Worm (Caenorhabditis elegans) whole organism, mixed stage, embryonic: Measurements from ENCODE around the gene nlp-48.

Source experiments
- M03D4.4 ChIP-seq: sonication (generic microtip); optimal IDR thresholded peaks from 2 replicates; lab custom pipeline; 2017; ENCODE audit warnings: mild to moderate bottlenecking, missing genetic modification characterization, missing compliant biosample characterization
- bed-3 ChIP-seq: fragments of 200-800 bp; sonication (Bioruptor generic); optimal IDR thresholded peaks from 3 replicates; lab custom pipeline; 2018; ENCODE audit warnings: mild to moderate bottlenecking, missing genetic modification characterization, moderate library complexity, missing compliant biosample characterization
- ceh-39 ChIP-seq: fragments of 150-350 bp; optimal IDR thresholded peaks from 2 replicates; lab custom pipeline; 2014; ENCODE audit warnings: missing biosample characterization, missing genetic modification characterization
- ceh-43 ChIP-seq: fragments of 200-800 bp; sonication (Bioruptor generic); optimal IDR thresholded peaks from 2 replicates; lab custom pipeline; 2018; ENCODE audit warnings: mild to moderate bottlenecking, missing genetic modification characterization, moderate library complexity, missing compliant biosample characterization
- ceh-83 ChIP-seq: fragments of 200-800 bp; sonication (Bioruptor generic); optimal IDR thresholded peaks from 2 replicates; lab custom pipeline; 2018; ENCODE audit warnings: mild to moderate bottlenecking, missing genetic modification characterization, missing compliant biosample characterization
- ces-1 ChIP-seq: fragments of 150-350 bp; optimal IDR thresholded peaks from 2 replicates; lab custom pipeline; 2014; ENCODE audit warnings: missing biosample characterization, missing genetic modification reagents, missing genetic modification characterization
- drap-1 ChIP-seq: fragments of 200-800 bp; sonication (Bioruptor generic); optimal IDR thresholded peaks from 3 replicates; lab custom pipeline; 2018; ENCODE audit warnings: mild to moderate bottlenecking, missing genetic modification characterization, missing compliant biosample characterization
- elt-1 ChIP-seq: sonication (generic microtip); optimal IDR thresholded peaks from 2 replicates; lab custom pipeline; 2017; ENCODE audit warnings: missing genetic modification characterization, mild to moderate bottlenecking, missing compliant biosample characterization, antibody characterized with exemption, moderate library complexity, borderline replicate concordance; ENCODE audit not compliant: insufficient read depth
- elt-3 ChIP-seq: fragments of 150-350 bp; optimal IDR thresholded peaks from 2 replicates; lab custom pipeline; 2014; ENCODE audit warnings: missing biosample characterization, missing genetic modification characterization
- flh-1 ChIP-seq: fragments of 200-800 bp; sonication (Bioruptor generic); optimal IDR thresholded peaks from 2 replicates; lab custom pipeline; 2018; ENCODE audit warnings: mild to moderate bottlenecking, missing genetic modification characterization, moderate library complexity, missing compliant biosample characterization
- ham-2 ChIP-seq: fragments of 200-800 bp; sonication (Bioruptor generic); optimal IDR thresholded peaks from 2 replicates; lab custom pipeline; 2018; ENCODE audit warnings: mild to moderate bottlenecking, missing genetic modification characterization, missing compliant biosample characterization
- hlh-1 ChIP-seq: fragments of 150-350 bp; optimal IDR thresholded peaks from 2 replicates; lab custom pipeline; 2014; ENCODE audit warnings: missing biosample characterization, missing genetic modification reagents, missing genetic modification characterization
- lin-13 ChIP-seq: fragments of 150-350 bp; optimal IDR thresholded peaks from 2 replicates; lab custom pipeline; 2014; ENCODE audit warnings: missing biosample characterization, missing genetic modification characterization
- lin-32 ChIP-seq: fragments of 200-800 bp; sonication (Bioruptor generic); optimal IDR thresholded peaks from 2 replicates; lab custom pipeline; 2018; ENCODE audit warnings: mild to moderate bottlenecking, missing genetic modification characterization, missing compliant biosample characterization
- lsy-2 ChIP-seq: fragments of 150-350 bp; optimal IDR thresholded peaks from 2 replicates; lab custom pipeline; 2014; ENCODE audit warnings: missing biosample characterization, missing genetic modification characterization
- mab-5 ChIP-seq: fragments of 150-350 bp; optimal IDR thresholded peaks from 2 replicates; lab custom pipeline; 2014; ENCODE audit warnings: missing biosample characterization, missing genetic modification characterization
- mep-1 ChIP-seq: fragments of 150-350 bp; optimal IDR thresholded peaks from 2 replicates; lab custom pipeline; 2017; ENCODE audit warnings: missing biosample characterization, missing genetic modification reagents, missing genetic modification characterization, inconsistent platforms
- mls-2 ChIP-seq: sonication (generic microtip); optimal IDR thresholded peaks from 2 replicates; lab custom pipeline; 2016; ENCODE audit warnings: mild to moderate bottlenecking, missing genetic modification characterization, moderate library complexity, missing compliant biosample characterization
- nhr-12 ChIP-seq: fragments of 150-350 bp; optimal IDR thresholded peaks from 2 replicates; lab custom pipeline; 2014; ENCODE audit warnings: missing biosample characterization, missing genetic modification characterization
- nhr-2 ChIP-seq: fragments of 150-350 bp; optimal IDR thresholded peaks from 2 replicates; lab custom pipeline; 2014; ENCODE audit warnings: missing biosample characterization, missing genetic modification characterization
- nhr-237 ChIP-seq: fragments of 150-350 bp; optimal IDR thresholded peaks from 2 replicates; lab custom pipeline; 2014; ENCODE audit warnings: missing biosample characterization, missing genetic modification characterization
- nhr-28 ChIP-seq: fragments of 150-350 bp; optimal IDR thresholded peaks from 2 replicates; lab custom pipeline; 2014; ENCODE audit warnings: missing biosample characterization, missing genetic modification characterization
- nhr-76 ChIP-seq: sonication (generic microtip); optimal IDR thresholded peaks from 2 replicates; lab custom pipeline; 2017; ENCODE audit warnings: missing biosample characterization, missing genetic modification characterization
- pha-4 ChIP-seq: fragments of 150-350 bp; optimal IDR thresholded peaks from 2 replicates; lab custom pipeline; 2018; ENCODE audit warnings: missing biosample characterization, missing genetic modification reagents, missing genetic modification characterization
- sem-2 ChIP-seq: fragments of 200-800 bp; sonication (Bioruptor generic); optimal IDR thresholded peaks from 2 replicates; lab custom pipeline; 2018; ENCODE audit warnings: mild to moderate bottlenecking, missing genetic modification characterization, missing compliant biosample characterization
- snpc-4 ChIP-seq: fragments of 150-350 bp; optimal IDR thresholded peaks from 2 replicates; lab custom pipeline; 2014; ENCODE audit warnings: missing biosample characterization, missing genetic modification characterization
- sptf-1 ChIP-seq: sonication (generic microtip); optimal IDR thresholded peaks from 2 replicates; lab custom pipeline; 2017; ENCODE audit warnings: mild to moderate bottlenecking, missing genetic modification characterization, moderate library complexity, missing compliant biosample characterization
- tbx-8 ChIP-seq: fragments of 200-800 bp; sonication (Bioruptor generic); optimal IDR thresholded peaks from 2 replicates; lab custom pipeline; 2018; ENCODE audit warnings: mild to moderate bottlenecking, missing genetic modification characterization, moderate library complexity, missing compliant biosample characterization
- unc-120 ChIP-seq: sonication (generic microtip); optimal IDR thresholded peaks from 2 replicates; lab custom pipeline; 2017; ENCODE audit warnings: missing genetic modification characterization, missing compliant biosample characterization; ENCODE audit not compliant: poor library complexity, severe bottlenecking
- unc-39 ChIP-seq: fragments of 150-350 bp; optimal IDR thresholded peaks from 2 replicates; lab custom pipeline; 2014; ENCODE audit warnings: missing biosample characterization, missing genetic modification characterization
- unc-62 ChIP-seq: fragments of 150-350 bp; optimal IDR thresholded peaks from 2 replicates; lab custom pipeline; 2014; ENCODE audit warnings: missing biosample characterization, missing genetic modification reagents, missing genetic modification characterization
- zip-8 ChIP-seq: fragments of 150-350 bp; optimal IDR thresholded peaks from 2 replicates; lab custom pipeline; 2014; ENCODE audit warnings: missing biosample characterization, missing genetic modification characterization
- ztf-11 ChIP-seq: fragments of 150-350 bp; optimal IDR thresholded peaks from 2 replicates; lab custom pipeline; 2014; ENCODE audit warnings: missing biosample characterization, missing genetic modification characterization

nlp-48 gene

DNA sequence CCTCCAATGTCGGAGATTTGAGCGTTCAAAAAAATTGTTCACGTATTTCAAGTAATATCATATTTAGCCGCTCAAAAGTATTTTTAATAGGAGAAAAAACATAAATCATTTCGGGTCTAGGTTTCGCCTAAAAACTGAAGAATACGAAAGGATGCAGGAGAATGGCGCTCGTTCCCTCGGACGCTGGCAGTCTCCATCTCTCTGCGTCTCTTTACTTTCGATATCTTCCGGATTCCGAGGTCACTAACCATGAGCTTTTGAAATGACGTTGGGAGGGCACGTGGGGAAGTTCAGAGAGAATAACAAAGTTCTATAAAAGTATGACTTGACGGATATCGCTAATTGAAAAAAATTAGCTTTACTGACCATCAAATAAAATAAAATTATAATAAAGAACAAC lies 10.0 kb downstream of the nlp-48 start:
- TF ChIP-seq unc-120 (tag; lab: Kevin White, UChicago) = no peak
- no peak for TF ChIP-seq nhr-237 (tag; lab: Kevin White, UChicago)
- TF ChIP-seq elt-1 (tag; lab: Kevin White, UChicago) = no peak
- TF ChIP-seq nhr-12 = no peak
- no peak for TF ChIP-seq mls-2 (tag; lab: Kevin White, UChicago)
- no peak for TF ChIP-seq sptf-1 (tag; lab: Kevin White, UChicago)
- TF ChIP-seq lsy-2 (tag; lab: Kevin White, UChicago) = no peak
- TF ChIP-seq ces-1 (GFP tag; lab: Kevin White, UChicago) = no peak
- TF ChIP-seq lin-13 (tag; lab: Kevin White, UChicago) = no peak
- no peak for TF ChIP-seq nhr-2 (tag; lab: Kevin White, UChicago)
- TF ChIP-seq unc-62 (GFP tag; lab: Kevin White, UChicago) = no peak
- no peak for TF ChIP-seq ceh-43 (GFP tag; lab: Kevin White, UChicago)
- TF ChIP-seq pha-4 = no peak
- TF ChIP-seq mep-1 = no peak
- TF ChIP-seq nhr-28 (tag; lab: Kevin White, UChicago) = no peak
- no peak for TF ChIP-seq ceh-39 (tag; lab: Kevin White, UChicago)
- TF ChIP-seq hlh-1 (tag; lab: Kevin White, UChicago) = no peak
- TF ChIP-seq tbx-8 (GFP tag; lab: Kevin White, UChicago) = no peak
- TF ChIP-seq snpc-4 = no peak
- no peak for TF ChIP-seq flh-1 (GFP tag; lab: Kevin White, UChicago)

DNA sequence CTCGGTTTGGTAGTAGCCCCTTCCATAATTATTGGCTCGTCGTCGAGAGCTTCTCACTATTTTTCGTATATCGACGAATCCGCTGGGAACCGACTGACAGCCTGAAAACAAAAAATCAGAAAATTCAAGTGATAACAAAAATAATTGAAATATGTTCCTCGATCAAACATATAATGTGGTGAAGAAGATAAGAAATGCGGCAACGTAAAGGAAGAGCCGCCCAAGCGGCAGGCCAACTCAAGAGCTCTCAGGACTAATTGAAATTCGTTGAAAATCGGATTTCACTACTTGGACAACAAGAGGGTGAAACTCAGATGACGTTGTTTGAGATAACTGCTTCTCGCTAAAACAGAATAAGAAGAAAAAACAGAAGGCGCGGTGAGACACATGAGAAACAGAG lies 10.9 kb downstream of the nlp-48 start, which contains the start of gene slc-17.2:
slc-17.2 (minus strand) TSS at position 101 of the 400 bp plus-strand sequence.
- TF ChIP-seq drap-1 (no peak), nhr-2 (tag; lab: Kevin White, UChicago) (no peak), M03D4.4 (tag; lab: Kevin White, UChicago) (no peak), ces-1 (GFP tag; lab: Kevin White, UChicago) (no peak), mls-2 (tag; lab: Kevin White, UChicago) (no peak), ham-2 (GFP tag; lab: Kevin White, UChicago) (no peak), unc-62 (GFP tag; lab: Kevin White, UChicago) (no peak), sptf-1 (tag; lab: Kevin White, UChicago) (no peak), ztf-11 (tag; lab: Kevin White, UChicago) (no peak), elt-1 (tag; lab: Kevin White, UChicago) (no peak), ceh-43 (GFP tag; lab: Kevin White, UChicago) (no peak), lin-32 (GFP tag; lab: Kevin White, UChicago) (no peak), zip-8 (tag; lab: Kevin White, UChicago) (no peak), flh-1 (GFP tag; lab: Kevin White, UChicago) (no peak)

DNA sequence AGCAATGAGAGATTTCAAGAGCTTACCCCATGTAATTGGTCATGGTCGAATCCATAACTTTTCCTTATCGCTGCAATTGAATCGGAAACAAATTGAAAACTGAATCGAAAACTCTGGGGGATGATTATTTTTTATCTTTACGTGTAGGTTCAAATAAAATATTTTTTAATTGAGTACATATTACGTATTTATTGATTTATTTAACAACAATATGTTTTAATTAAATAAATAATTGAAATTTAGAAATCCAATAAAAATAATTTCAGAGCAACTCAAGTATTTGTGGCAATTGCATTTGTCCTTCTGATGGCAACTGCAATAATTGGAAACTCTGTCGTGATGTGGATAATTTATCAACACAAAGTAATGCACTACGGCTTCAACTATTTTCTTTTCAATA lies 15.4 kb downstream of the nlp-48 start, which contains the start of gene C38C10.3:
C38C10.3 (minus strand) TSS at position 101 of the 400 bp plus-strand sequence.
- TF ChIP-seq unc-39 (no peak), lin-13 (tag; lab: Kevin White, UChicago) (no peak), zip-8 (tag; lab: Kevin White, UChicago) (no peak), hlh-1 (tag; lab: Kevin White, UChicago) (no peak), tbx-8 (GFP tag; lab: Kevin White, UChicago) (no peak), unc-62 (GFP tag; lab: Kevin White, UChicago) (no peak)

DNA sequence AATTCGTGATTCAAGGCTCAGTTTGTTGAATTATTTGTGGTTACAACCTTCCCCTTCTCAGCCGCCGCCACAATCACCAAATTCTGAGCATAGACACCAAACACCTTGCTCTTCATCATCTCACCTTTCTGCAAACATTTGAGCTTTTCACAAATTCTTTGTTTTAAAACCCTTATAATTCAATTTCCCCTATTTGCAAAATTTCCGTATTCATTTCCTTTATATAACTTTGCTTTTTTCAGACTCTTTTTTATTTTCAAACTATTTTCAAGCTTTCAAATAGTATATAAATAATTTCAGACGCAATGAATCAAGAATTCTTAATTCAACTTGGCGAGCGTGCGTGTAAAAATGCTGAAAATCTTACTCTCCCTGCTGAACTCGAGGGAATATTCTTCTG lies 17.4 kb downstream of the nlp-48 start, which contains the start of gene tkr-1:
tkr-1 (plus strand) TSS at position 301 of the 400 bp plus-strand sequence.
- TF ChIP-seq nhr-237 (tag; lab: Kevin White, UChicago) (no peak), mab-5 (tag; lab: Kevin White, UChicago) (no peak), unc-120 (tag; lab: Kevin White, UChicago) (no peak), ceh-83 (GFP tag; lab: Kevin White, UChicago) (no peak), ces-1 (GFP tag; lab: Kevin White, UChicago) (no peak), elt-3 (tag; lab: Kevin White, UChicago) (no peak), lin-32 (GFP tag; lab: Kevin White, UChicago) (no peak), sem-2 (GFP tag; lab: Kevin White, UChicago) (no peak), bed-3 (GFP tag; lab: Kevin White, UChicago) (no peak), M03D4.4 (tag; lab: Kevin White, UChicago) (no peak), unc-62 (GFP tag; lab: Kevin White, UChicago) (no peak), nhr-76 (tag; lab: Kevin White, UChicago) (no peak), ham-2 (GFP tag; lab: Kevin White, UChicago) (no peak), mep-1 (no peak), unc-39 (no peak)
- TF ChIP-seq, all 35 proteins: peak for 0
